Fruit fly (Drosophila melanogaster) whole organism, embryonic: Measurements from ENCODE around the gene unc-119.

Experiments used
- CG11695 ChIP-seq: fragments of 200-800 bp; sonication (Bioruptor generic); IDR thresholded peaks from 3 replicates; pipeline ENCODE4 v1.3.6; 2022; ENCODE audit warnings: missing biosample characterization, missing genetic modification characterization
- CG2678 ChIP-seq: fragments of 200-800 bp; sonication (Bioruptor generic); optimal IDR thresholded peaks from 3 replicates; lab custom pipeline; 2019; ENCODE audit warnings: missing biosample characterization, mild to moderate bottlenecking, missing genetic modification characterization, moderate library complexity
- CG3726 ChIP-seq: fragments of 200-800 bp; sonication (Bioruptor generic); IDR thresholded peaks from 3 replicates; pipeline ENCODE4, ENCODE4 v1.3.6; 2022; ENCODE audit warnings: missing biosample characterization, missing genetic modification characterization
- CG4424 ChIP-seq: fragments of 200-800 bp; sonication (Bioruptor generic); optimal IDR thresholded peaks from 3 replicates; lab custom pipeline; 2016; ENCODE audit warnings: missing biosample characterization, missing genetic modification characterization
- CG9797 ChIP-seq: fragments of 200-800 bp; sonication (Bioruptor generic); optimal IDR thresholded peaks from 3 replicates; lab custom pipeline; 2018; ENCODE audit warnings: missing biosample characterization, mild to moderate bottlenecking, missing genetic modification characterization
- Dll ChIP-seq: fragments of 200-800 bp; sonication (Bioruptor generic); IDR thresholded peaks from 4 replicates; pipeline ENCODE4 v1.3.6; 2022; ENCODE audit warnings: missing biosample characterization, missing genetic modification characterization; ENCODE audit not compliant: partially characterized antibody
- Nf-YC ChIP-seq: fragments of 200-800 bp; optimal IDR thresholded peaks from 3 replicates; lab custom pipeline; 2019; ENCODE audit warnings: missing biosample characterization, mild to moderate bottlenecking, missing genetic modification characterization, moderate library complexity
- btn ChIP-seq: fragments of 200-800 bp; sonication (Bioruptor generic); optimal IDR thresholded peaks from 2 replicates; lab custom pipeline; 2016; ENCODE audit warnings: missing biosample characterization, missing genetic modification characterization
- cas ChIP-seq: fragments of 200-800 bp; sonication (Bioruptor generic); IDR thresholded peaks from 2 replicates; pipeline ENCODE4 v1.3.6; 2022; ENCODE audit warnings: missing biosample characterization, missing genetic modification characterization
- oc ChIP-seq: fragments of 200-800 bp; sonication (Bioruptor generic); optimal IDR thresholded peaks from 2 replicates; lab custom pipeline; 2018; ENCODE audit warnings: missing biosample characterization, mild to moderate bottlenecking, missing genetic modification characterization, moderate library complexity
- ssp ChIP-seq: fragments of 200-800 bp; sonication (Bioruptor generic); IDR thresholded peaks from 2 replicates; pipeline ENCODE4 v1.3.6; 2022; ENCODE audit warnings: missing biosample characterization, missing genetic modification characterization
- tll ChIP-seq, 2 experiments: fragments of 200-800 bp in 1 of 2; fragments of >200 bp in 1 of 2; sonication (Bioruptor generic) in 1 of 2; optimal IDR thresholded peaks; 2 replicates each; lab custom pipeline; 2017 to 2019; ENCODE audit warnings: missing biosample characterization in 2 of 2, missing genetic modification characterization in 2 of 2, mild to moderate bottlenecking in 1 of 2, moderate library complexity in 1 of 2

DNA sequence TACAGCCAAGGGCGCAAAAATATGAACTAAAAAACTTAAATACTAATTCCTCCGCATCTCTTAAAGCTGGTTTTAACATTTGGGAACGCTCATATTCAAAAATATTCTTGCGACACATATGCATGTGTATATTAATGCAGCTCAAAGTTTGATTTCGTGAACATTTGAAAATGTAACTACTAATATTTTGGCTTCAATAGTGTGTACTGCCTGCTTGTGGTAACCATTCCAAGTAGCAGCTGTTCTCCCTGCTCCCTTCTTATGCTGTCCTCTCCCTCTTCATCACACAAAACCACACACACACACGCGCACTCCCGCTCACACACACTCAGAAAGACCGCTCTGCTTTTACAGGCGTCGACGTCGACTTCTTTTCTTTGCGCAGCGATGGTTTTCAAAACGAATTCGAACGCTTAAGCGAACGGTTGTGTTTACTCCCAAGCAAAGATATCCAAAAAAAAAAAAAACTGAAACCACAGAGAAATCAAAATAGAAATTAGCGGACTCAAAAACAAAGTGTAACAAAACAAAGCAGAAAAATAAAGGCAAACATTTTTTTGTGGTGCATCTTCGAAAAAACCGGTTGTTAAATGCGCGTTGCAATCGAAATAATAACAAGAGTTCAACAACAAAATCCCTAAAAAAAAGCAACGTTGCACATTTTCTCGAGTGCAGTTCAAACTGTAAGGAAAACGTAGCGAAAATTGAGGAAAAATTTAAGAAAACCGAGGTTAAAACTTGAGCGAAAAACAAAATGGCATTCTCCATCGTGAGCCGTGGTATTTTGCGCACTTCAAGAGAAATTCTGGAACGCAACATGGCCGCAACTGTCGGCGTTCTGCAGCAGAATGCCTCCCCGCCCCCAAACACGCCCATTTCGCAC, 46.1 kb upstream of the unc-119 start, which contains the start of gene CBP:
- TF ChIP-seq Dll (GFP tag; lab: Robert Waterston, UW) (no peak), CG9797 (GFP tag; lab: Kevin White, UChicago) (peak; percentile 50), CG3726 (GFP tag; lab: Robert Waterston, UW) (peak; percentile 95), tll (GFP tag; optimal IDR thresholded peaks at IDR 0.05; lab: Kevin White, UChicago) (peak in 1 of 2 experiments; percentile 73), oc (tag; lab: Kevin White, UChicago) (peak; percentile 98), ssp (GFP tag; lab: Robert Waterston, UW) (peak; percentile 86), Nf-YC (tag; lab: Kevin White, UChicago) (peak; percentile 87), btn (GFP tag; lab: Kevin White, UChicago) (peak; percentile 96), CG2678 (tag; lab: Kevin White, UChicago) (peak; percentile 99), CG11695 (peak; percentile 96), cas (GFP tag; lab: Robert Waterston, UW) (peak; percentile 85), CG4424 (GFP tag; lab: Kevin White, UChicago) (peak; percentile 98)
